Worm (Caenorhabditis elegans) whole organism, young adult: ENCODE data around the gene ftt-2.

ENCODE experiments used
- B0336.3 ChIP-seq: fragments of 200-800 bp; sonication (Bioruptor generic); IDR thresholded peaks from 2 replicates; pipeline ENCODE4 v1.3.6; 2022; ENCODE audit warnings: missing genetic modification characterization, missing compliant biosample characterization
- C06A6.2 ChIP-seq: fragments of 200-800 bp; sonication (Bioruptor generic); conservative IDR thresholded peaks from 2 replicates; pipeline ENCODE4 v1.3.6; 2022; ENCODE audit warnings: missing genetic modification characterization, missing compliant biosample characterization
- F10E7.11 ChIP-seq: sonication (generic microtip); optimal IDR thresholded peaks from 2 replicates; lab custom pipeline; 2017; ENCODE audit warnings: mild to moderate bottlenecking, missing genetic modification characterization, moderate library complexity, missing compliant biosample characterization
- F37B4.10 ChIP-seq: fragments of 200-800 bp; sonication (Bioruptor generic); IDR thresholded peaks from 2 replicates; pipeline ENCODE4 v1.3.6; 2022; ENCODE audit warnings: missing genetic modification characterization, missing compliant biosample characterization
- F49E8.2 ChIP-seq: sonication (generic microtip); optimal IDR thresholded peaks from 3 replicates; lab custom pipeline; 2017; ENCODE audit warnings: missing genetic modification characterization, mild to moderate bottlenecking, missing compliant biosample characterization, antibody characterized with exemption, moderate library complexity; ENCODE audit not compliant: insufficient read depth
- F55B11.4 ChIP-seq: sonication (generic microtip); optimal IDR thresholded peaks from 2 replicates; lab custom pipeline; 2016; ENCODE audit warnings: missing compliant biosample characterization, missing genetic modification characterization, borderline replicate concordance; ENCODE audit not compliant: insufficient read depth
- F57C9.4 ChIP-seq: sonication (generic microtip); optimal IDR thresholded peaks from 2 replicates; lab custom pipeline; 2017; ENCODE audit warnings: mild to moderate bottlenecking, missing genetic modification characterization, missing compliant biosample characterization
- T07F8.4 ChIP-seq: sonication (generic microtip); optimal IDR thresholded peaks from 2 replicates; lab custom pipeline; 2016; ENCODE audit warnings: mild to moderate bottlenecking, missing genetic modification characterization, moderate library complexity, missing compliant biosample characterization
- T26A5.8 ChIP-seq: sonication (generic microtip); optimal IDR thresholded peaks from 2 replicates; lab custom pipeline; 2016; ENCODE audit warnings: missing genetic modification characterization, missing compliant biosample characterization
- Y56A3A.18 ChIP-seq: fragments of 200-800 bp; sonication (Bioruptor generic); IDR thresholded peaks from 2 replicates; pipeline ENCODE4 v1.3.6; 2022; ENCODE audit warnings: missing genetic modification reagents, missing genetic modification characterization, missing compliant biosample characterization
- Y67H2A.10 ChIP-seq: fragments of 200-800 bp; sonication (Bioruptor generic); conservative IDR thresholded peaks from 2 replicates; pipeline ENCODE4 v1.3.6; 2022; ENCODE audit warnings: missing genetic modification reagents, missing genetic modification characterization, missing compliant biosample characterization
- Y79H2A.3 ChIP-seq: fragments of 200-800 bp; sonication (Bioruptor generic); conservative IDR thresholded peaks from 2 replicates; pipeline ENCODE4 v1.3.6; 2022; ENCODE audit warnings: missing genetic modification reagents, missing genetic modification characterization, missing compliant biosample characterization
- Y95B8A.8 ChIP-seq: fragments of 200-800 bp; sonication (Bioruptor generic); IDR thresholded peaks from 2 replicates; pipeline ENCODE4 v1.3.6; 2022; ENCODE audit warnings: missing genetic modification reagents, missing genetic modification characterization, missing compliant biosample characterization
- akir-1 ChIP-seq: fragments of 200-800 bp; sonication (Bioruptor generic); optimal IDR thresholded peaks from 2 replicates; lab custom pipeline; 2018; ENCODE audit warnings: mild to moderate bottlenecking, missing genetic modification characterization, moderate library complexity, missing compliant biosample characterization
- ama-1 ChIP-seq, 3 experiments: fragments of 150-350 bp in 1 of 3; sonication (generic microtip) in 2 of 3; optimal IDR thresholded peaks; 2 replicates each; lab custom pipeline; 2014 to 2018; ENCODE audit warnings: missing biosample characterization in 2 of 3, missing genetic modification characterization in 2 of 3, missing genetic modification reagents in 2 of 3
- attf-3 ChIP-seq: fragments of 200-800 bp; sonication (Bioruptor generic); conservative IDR thresholded peaks from 2 replicates; pipeline ENCODE4 v1.3.6; 2022; ENCODE audit warnings: missing genetic modification reagents, missing genetic modification characterization, missing compliant biosample characterization
- ceh-100 ChIP-seq: fragments of 200-800 bp; sonication (Bioruptor generic); IDR thresholded peaks from 2 replicates; pipeline ENCODE4 v1.3.6; 2022; ENCODE audit warnings: missing genetic modification reagents, missing genetic modification characterization, missing compliant biosample characterization
- ceh-27 ChIP-seq: fragments of 200-800 bp; sonication (Bioruptor generic); optimal IDR thresholded peaks from 2 replicates; lab custom pipeline; 2018; ENCODE audit warnings: mild to moderate bottlenecking, missing genetic modification characterization, moderate library complexity, missing compliant biosample characterization
- ceh-58 ChIP-seq: fragments of 200-800 bp; sonication (Bioruptor generic); IDR thresholded peaks from 2 replicates; pipeline ENCODE4 v1.3.6; 2022; ENCODE audit warnings: missing genetic modification characterization, missing compliant biosample characterization
- ceh-79 ChIP-seq: sonication (generic microtip); optimal IDR thresholded peaks from 2 replicates; lab custom pipeline; 2017; ENCODE audit warnings: mild to moderate bottlenecking, missing genetic modification characterization, missing compliant biosample characterization
- ceh-91 ChIP-seq: fragments of 200-800 bp; sonication (Bioruptor generic); IDR thresholded peaks from 2 replicates; pipeline ENCODE4 v1.3.6; 2022; ENCODE audit warnings: missing genetic modification reagents, missing genetic modification characterization, missing compliant biosample characterization
- dpff-1 ChIP-seq: sonication (generic microtip); optimal IDR thresholded peaks from 2 replicates; lab custom pipeline; 2017; ENCODE audit warnings: mild to moderate bottlenecking, missing genetic modification characterization, missing compliant biosample characterization
- egl-18 ChIP-seq: fragments of 200-800 bp; sonication (Bioruptor generic); IDR thresholded peaks from 2 replicates; pipeline ENCODE4 v1.3.6; 2022; ENCODE audit warnings: missing genetic modification reagents, missing genetic modification characterization, missing compliant biosample characterization
- gei-17 ChIP-seq: fragments of 200-800 bp; sonication (Bioruptor generic); optimal IDR thresholded peaks from 2 replicates; lab custom pipeline; 2018; ENCODE audit warnings: mild to moderate bottlenecking, missing genetic modification characterization, missing compliant biosample characterization
- him-1 ChIP-seq: sonication (generic microtip); optimal IDR thresholded peaks from 2 replicates; lab custom pipeline; 2016; ENCODE audit warnings: missing genotype, missing genetic modification reagents, missing genetic modification characterization, missing compliant biosample characterization
- hmg-1.2 ChIP-seq: fragments of 200-800 bp; sonication (Bioruptor generic); IDR thresholded peaks from 2 replicates; pipeline ENCODE4 v1.3.6; 2022; ENCODE audit warnings: missing genetic modification reagents, missing genetic modification characterization, missing compliant biosample characterization
- hmg-20 ChIP-seq: fragments of 200-800 bp; sonication (Bioruptor generic); IDR thresholded peaks from 2 replicates; pipeline ENCODE4 v1.3.6; 2022; ENCODE audit warnings: missing genetic modification reagents, missing genetic modification characterization, missing compliant biosample characterization
- hrde-1 ChIP-seq: sonication (generic microtip); optimal IDR thresholded peaks from 2 replicates; lab custom pipeline; 2016; ENCODE audit warnings: missing genetic modification characterization, mild to moderate bottlenecking, missing compliant biosample characterization, moderate library complexity, missing genotype, missing genetic modification reagents, borderline replicate concordance
- lin-35 ChIP-seq, 3 experiments: fragments of 150-350 bp in 2 of 3; sonication (generic microtip) in 1 of 3; optimal IDR thresholded peaks; 2 replicates each; lab custom pipeline; 2014 to 2018; ENCODE audit warnings: missing biosample characterization in 3 of 3, missing genetic modification characterization in 3 of 3, missing genetic modification reagents in 3 of 3
- lir-1 ChIP-seq: fragments of 200-800 bp; sonication (Bioruptor generic); conservative IDR thresholded peaks from 2 replicates; pipeline ENCODE4 v1.3.6; 2022; ENCODE audit warnings: missing genetic modification reagents, missing genetic modification characterization, missing compliant biosample characterization
- mcd-1 ChIP-seq: fragments of 200-800 bp; sonication (Bioruptor generic); IDR thresholded peaks from 2 replicates; pipeline ENCODE4 v1.3.6; 2022; ENCODE audit warnings: missing genetic modification reagents, missing genetic modification characterization, missing compliant biosample characterization
- mes-4 ChIP-seq: sonication (generic microtip); optimal IDR thresholded peaks from 2 replicates; lab custom pipeline; 2016; ENCODE audit warnings: missing genotype, missing genetic modification characterization, missing compliant biosample characterization
- rpc-1 ChIP-seq, 2 experiments: fragments of 150-350 bp in 1 of 2; sonication (generic microtip) in 1 of 2; optimal IDR thresholded peaks; 2 replicates each; lab custom pipeline; 2014 to 2018; ENCODE audit warnings: missing biosample characterization in 1 of 2, missing genetic modification characterization in 1 of 2, missing genetic modification reagents in 1 of 2, missing genotype in 1 of 2
- snpc-1.1 ChIP-seq: sonication (generic microtip); optimal IDR thresholded peaks from 2 replicates; lab custom pipeline; 2017; ENCODE audit warnings: missing genetic modification characterization, mild to moderate bottlenecking, missing compliant biosample characterization, antibody characterized with exemption, moderate library complexity, missing genotype, missing genetic modification reagents; ENCODE audit not compliant: insufficient read depth
- snpc-1.3 ChIP-seq: sonication (generic microtip); optimal IDR thresholded peaks from 2 replicates; lab custom pipeline; 2017; ENCODE audit warnings: missing genetic modification characterization, mild to moderate bottlenecking, missing compliant biosample characterization, antibody characterized with exemption, moderate library complexity, missing genotype, missing genetic modification reagents; ENCODE audit not compliant: insufficient read depth
- snpc-3.4 ChIP-seq: sonication (generic microtip); optimal IDR thresholded peaks from 2 replicates; lab custom pipeline; 2017; ENCODE audit warnings: missing genetic modification characterization, mild to moderate bottlenecking, missing compliant biosample characterization, antibody characterized with exemption, moderate library complexity, missing genotype, missing genetic modification reagents
- somi-1 ChIP-seq: fragments of 200-800 bp; sonication (Bioruptor generic); optimal IDR thresholded peaks from 2 replicates; lab custom pipeline; 2018; ENCODE audit warnings: mild to moderate bottlenecking, missing genetic modification characterization, missing compliant biosample characterization
- sptf-2 ChIP-seq: fragments of 200-800 bp; sonication (Bioruptor generic); optimal IDR thresholded peaks from 2 replicates; lab custom pipeline; 2018; ENCODE audit warnings: mild to moderate bottlenecking, missing genetic modification characterization, missing compliant biosample characterization
- tbp1 ChIP-seq: fragments of 200-800 bp; sonication (Bioruptor generic); optimal IDR thresholded peaks from 2 replicates; lab custom pipeline; 2018; ENCODE audit warnings: mild to moderate bottlenecking, missing genetic modification characterization, missing compliant biosample characterization
- xnd-1 ChIP-seq: sonication (generic microtip); optimal IDR thresholded peaks from 2 replicates; lab custom pipeline; 2016; ENCODE audit warnings: missing genotype, missing genetic modification reagents, missing genetic modification characterization, missing compliant biosample characterization
- ztf-28 ChIP-seq: fragments of 200-800 bp; sonication (Bioruptor generic); IDR thresholded peaks from 2 replicates; pipeline ENCODE4 v1.3.6; 2022; ENCODE audit warnings: missing genetic modification reagents, missing genetic modification characterization, missing compliant biosample characterization

Gene ftt-2

ce11 chrX:11596876-11597275 lies 8.3 kb downstream of the ftt-2 start:
- TF ChIP-seq F57C9.4 (tag; lab: Kevin White, UChicago), result no peak

- TF ChIP-seq C06A6.2 (GFP tag; lab: Robert Waterston, UW) (no peak), F10E7.11 (tag; lab: Kevin White, UChicago) (no peak), ztf-28 (no peak), lin-35 (GFP tag; optimal IDR thresholded peaks at IDR 0.05; lab: Kevin White, UChicago) (no peak), snpc-3.4 (no peak), sptf-2 (GFP tag; lab: Kevin White, UChicago) (no peak)
Measured at ce11 chrX:11592539-11592938, 12.7 kb downstream of the ftt-2 start.

- TF ChIP-seq hmg-20 (GFP tag; lab: Robert Waterston, UW), result no peak
- TF ChIP-seq rpc-1 (optimal IDR thresholded peaks at IDR 0.05; lab: Kevin White, UChicago), result no peak
- TF ChIP-seq rpc-1 (tag; optimal IDR thresholded peaks at IDR 0.05; lab: Kevin White, UChicago), result no peak
- no peak for TF ChIP-seq tbp1 (GFP tag; lab: Kevin White, UChicago)
- TF ChIP-seq hrde-1 (tag; lab: Kevin White, UChicago), result no peak
- TF ChIP-seq snpc-1.3 (tag; lab: Kevin White, UChicago), result no peak
- TF ChIP-seq Y79H2A.3 (GFP tag; lab: Robert Waterston, UW), result no peak
- TF ChIP-seq ceh-91, result no peak
- TF ChIP-seq him-1 (tag; lab: Kevin White, UChicago), result no peak
- no peak for TF ChIP-seq mes-4 (tag; lab: Kevin White, UChicago)
- TF ChIP-seq Y67H2A.10 (GFP tag; lab: Robert Waterston, UW), result no peak
- no peak for TF ChIP-seq ceh-79 (tag; lab: Kevin White, UChicago)
- no peak for TF ChIP-seq somi-1
- TF ChIP-seq ceh-27 (GFP tag; lab: Kevin White, UChicago), result no peak
- no peak for TF ChIP-seq ztf-28
- no peak for TF ChIP-seq T26A5.8
- TF ChIP-seq attf-3 (GFP tag; lab: Robert Waterston, UW), result no peak
- TF ChIP-seq gei-17 (GFP tag; lab: Kevin White, UChicago), result no peak
- TF ChIP-seq ceh-58, result no peak
Measured at ce11 chrX:11591620-11592019, 13.6 kb downstream of the ftt-2 start, which contains the start of gene F52D10.2. F52D10.2 (minus strand) TSS chrX:11591720.

- no peak for TF ChIP-seq ama-1 (optimal IDR thresholded peaks at IDR 0.05; lab: Kevin White, UChicago)
- TF ChIP-seq ama-1 (GFP tag; optimal IDR thresholded peaks at IDR 0.05; lab: Kevin White, UChicago), result no peak
- no peak for TF ChIP-seq ceh-100 (GFP tag; lab: Robert Waterston, UW)
- TF ChIP-seq hmg-1.2 (GFP tag; lab: Robert Waterston, UW), result no peak
- no peak for TF ChIP-seq mes-4 (tag; lab: Kevin White, UChicago)
- TF ChIP-seq akir-1 (GFP tag; lab: Kevin White, UChicago), result no peak
- no peak for TF ChIP-seq F55B11.4 (tag; lab: Kevin White, UChicago)
- no peak for TF ChIP-seq B0336.3 (GFP tag; lab: Robert Waterston, UW)
- no peak for TF ChIP-seq egl-18
- TF ChIP-seq mcd-1, result no peak
- no peak for TF ChIP-seq F49E8.2 (tag; lab: Kevin White, UChicago)
- TF ChIP-seq F37B4.10 (GFP tag; lab: Robert Waterston, UW), result no peak
- no peak for TF ChIP-seq T07F8.4 (tag; lab: Kevin White, UChicago)
- no peak for TF ChIP-seq snpc-1.1
- TF ChIP-seq Y95B8A.8, result no peak
- no peak for TF ChIP-seq hrde-1 (tag; lab: Kevin White, UChicago)
- TF ChIP-seq Y56A3A.18 (GFP tag; lab: Robert Waterston, UW), result no peak
- TF ChIP-seq lir-1 (GFP tag; lab: Robert Waterston, UW), result no peak
- TF ChIP-seq Y79H2A.3 (GFP tag; lab: Robert Waterston, UW), result no peak
- TF ChIP-seq xnd-1 (tag; lab: Kevin White, UChicago), result no peak
- TF ChIP-seq dpff-1, result no peak
Measured at ce11 chrX:11590545-11590944, 14.7 kb downstream of the ftt-2 start.
